Fruit fly (Drosophila melanogaster) whole organism, prepupa: ENCODE measurements around the gene CG5280.

Experiments
- Blimp-1 ChIP-seq: fragments of 200-800 bp; sonication (Bioruptor generic); optimal IDR thresholded peaks from 3 replicates; lab custom pipeline; 2017; ENCODE audit warnings: missing biosample characterization, missing genetic modification characterization, mild to moderate bottlenecking, moderate library complexity, missing genetic modification reagents
- CG10631 ChIP-seq: fragments of 200-800 bp; sonication (Bioruptor generic); optimal IDR thresholded peaks from 2 replicates; lab custom pipeline; 2016; ENCODE audit warnings: missing biosample characterization, missing genetic modification characterization
- CG10669 ChIP-seq: fragments of 200-800 bp; sonication (Bioruptor generic); optimal IDR thresholded peaks from 3 replicates; lab custom pipeline; 2018; ENCODE audit warnings: missing biosample characterization, mild to moderate bottlenecking, missing genetic modification characterization, moderate library complexity
- CG11762 ChIP-seq: fragments of 200-800 bp; sonication (Bioruptor generic); optimal IDR thresholded peaks from 3 replicates; lab custom pipeline; 2016; ENCODE audit warnings: missing biosample characterization, missing genetic modification characterization; ENCODE audit not compliant: insufficient read depth
- CG11902 ChIP-seq: fragments of 200-800 bp; sonication (Bioruptor generic); optimal IDR thresholded peaks from 3 replicates; lab custom pipeline; 2016; ENCODE audit warnings: missing biosample characterization, missing genetic modification characterization
- CG15336 ChIP-seq: fragments of 200-800 bp; sonication (Bioruptor generic); IDR thresholded peaks from 2 replicates; pipeline ENCODE4 v1.3.6; 2022; ENCODE audit warnings: missing biosample characterization, missing genetic modification characterization
- CG1621 ChIP-seq: fragments of 200-800 bp; sonication (Bioruptor generic); optimal IDR thresholded peaks from 3 replicates; lab custom pipeline; 2018; ENCODE audit warnings: missing biosample characterization, mild to moderate bottlenecking, missing genetic modification characterization
- CG3032 ChIP-seq: fragments of 200-800 bp; optimal IDR thresholded peaks from 2 replicates; lab custom pipeline; 2019; ENCODE audit warnings: missing biosample characterization, mild to moderate bottlenecking, missing genetic modification characterization, moderate library complexity
- CG31627 ChIP-seq: fragments of 200-800 bp; sonication (Bioruptor generic); optimal IDR thresholded peaks from 3 replicates; lab custom pipeline; 2016; ENCODE audit warnings: missing biosample characterization, missing genetic modification characterization
- CG32006 ChIP-seq: fragments of 200-800 bp; sonication (Bioruptor generic); optimal IDR thresholded peaks from 3 replicates; lab custom pipeline; 2017; ENCODE audit warnings: missing biosample characterization, mild to moderate bottlenecking, missing genetic modification characterization
- CG34406 ChIP-seq: fragments of 200-800 bp; sonication (Bioruptor generic); optimal IDR thresholded peaks from 3 replicates; lab custom pipeline; 2016; ENCODE audit warnings: missing biosample characterization, missing genetic modification characterization
- CG4318 ChIP-seq: fragments of 200-800 bp; sonication (Bioruptor generic); optimal IDR thresholded peaks from 3 replicates; lab custom pipeline; 2017; ENCODE audit warnings: missing biosample characterization, mild to moderate bottlenecking, missing genetic modification characterization
- CG6163 ChIP-seq: fragments of 200-800 bp; sonication (Bioruptor generic); IDR thresholded peaks from 3 replicates; pipeline ENCODE4 v1.3.6; 2022; ENCODE audit warnings: missing biosample characterization, missing genetic modification characterization
- CG6792 ChIP-seq: fragments of 200-800 bp; sonication (Bioruptor generic); optimal IDR thresholded peaks from 3 replicates; lab custom pipeline; 2016; ENCODE audit warnings: missing biosample characterization, missing genetic modification characterization
- CG6854 ChIP-seq: fragments of 200-800 bp; sonication (Bioruptor generic); optimal IDR thresholded peaks from 2 replicates; lab custom pipeline; 2017; ENCODE audit warnings: missing biosample characterization, mild to moderate bottlenecking, missing genetic modification characterization
- CG8319 ChIP-seq: fragments of 200-800 bp; sonication (Bioruptor generic); optimal IDR thresholded peaks from 3 replicates; lab custom pipeline; 2016; ENCODE audit warnings: missing biosample characterization, missing genetic modification characterization
- CG8632 ChIP-seq: fragments of 200-800 bp; sonication (Bioruptor generic); optimal IDR thresholded peaks from 3 replicates; lab custom pipeline; 2016; ENCODE audit warnings: missing biosample characterization, missing genetic modification characterization
- CG9139 ChIP-seq: fragments of 200-800 bp; sonication (Bioruptor generic); optimal IDR thresholded peaks from 3 replicates; lab custom pipeline; 2017; ENCODE audit warnings: missing biosample characterization, mild to moderate bottlenecking, missing genetic modification characterization
- Eip78C ChIP-seq: fragments of 200-800 bp; sonication (Bioruptor generic); peaks from one replicate; lab custom pipeline; 2016; ENCODE audit warnings: missing biosample characterization, missing genetic modification characterization
- Eip93F ChIP-seq: fragments of 200-800 bp; sonication (Bioruptor generic); optimal IDR thresholded peaks from 2 replicates; lab custom pipeline; 2016; ENCODE audit warnings: missing biosample characterization, mild to moderate bottlenecking, missing genetic modification characterization
- Hr38 ChIP-seq: sonication (Bioruptor generic); optimal IDR thresholded peaks from 2 replicates; lab custom pipeline; 2016; ENCODE audit warnings: missing biosample characterization, missing genetic modification characterization
- Hr39 ChIP-seq: fragments of 200-800 bp; sonication (Bioruptor generic); optimal IDR thresholded peaks from 2 replicates; lab custom pipeline; 2016; ENCODE audit warnings: missing biosample characterization, missing genetic modification characterization
- Hr4 ChIP-seq: fragments of 200-800 bp; sonication (Bioruptor generic); optimal IDR thresholded peaks from 3 replicates; lab custom pipeline; 2016; ENCODE audit warnings: missing biosample characterization, missing genetic modification characterization
- Lpt ChIP-seq: fragments of 200-800 bp; sonication (Bioruptor generic); optimal IDR thresholded peaks from 3 replicates; lab custom pipeline; 2016; ENCODE audit warnings: missing biosample characterization, missing genetic modification characterization
- OdsH ChIP-seq: fragments of 200-800 bp; sonication (Bioruptor generic); optimal IDR thresholded peaks from 3 replicates; lab custom pipeline; 2016; ENCODE audit warnings: missing biosample characterization, missing genetic modification characterization
- Smox ChIP-seq: fragments of 200-800 bp; sonication (Bioruptor generic); optimal IDR thresholded peaks from 3 replicates; lab custom pipeline; 2016; ENCODE audit warnings: missing biosample characterization, missing genetic modification characterization
- Sox102F ChIP-seq: fragments of 200-800 bp; sonication (Bioruptor generic); optimal IDR thresholded peaks from 2 replicates; lab custom pipeline; 2016; ENCODE audit warnings: missing biosample characterization, mild to moderate bottlenecking, missing genetic modification characterization
- Sox14 ChIP-seq: fragments of 200-800 bp; sonication (Bioruptor generic); optimal IDR thresholded peaks from 3 replicates; lab custom pipeline; 2016; ENCODE audit warnings: missing biosample characterization, missing genetic modification characterization
- Sox15 ChIP-seq: fragments of 200-800 bp; sonication (Bioruptor generic); optimal IDR thresholded peaks from 3 replicates; lab custom pipeline; 2016; ENCODE audit warnings: missing biosample characterization, missing genetic modification characterization
- achi ChIP-seq: fragments of 200-800 bp; sonication (Bioruptor generic); optimal IDR thresholded peaks from 3 replicates; lab custom pipeline; 2016; ENCODE audit warnings: missing biosample characterization, missing genetic modification characterization
- acj6 ChIP-seq: fragments of 200-800 bp; sonication (Bioruptor generic); optimal IDR thresholded peaks from 3 replicates; lab custom pipeline; 2016; ENCODE audit warnings: missing biosample characterization, missing genetic modification characterization
- cyc ChIP-seq: fragments of 200-800 bp; sonication (Bioruptor generic); optimal IDR thresholded peaks from 3 replicates; lab custom pipeline; 2016; ENCODE audit warnings: missing biosample characterization, missing genetic modification characterization
- dac ChIP-seq: fragments of 200-800 bp; sonication (Bioruptor generic); optimal IDR thresholded peaks from 2 replicates; lab custom pipeline; 2017; ENCODE audit warnings: missing biosample characterization, mild to moderate bottlenecking, missing genetic modification characterization
- eg ChIP-seq: fragments of 200-800 bp; sonication (Bioruptor generic); IDR thresholded peaks from 3 replicates; pipeline ENCODE4 v1.3.6; 2022; ENCODE audit warnings: missing biosample characterization, missing genetic modification characterization
- esn ChIP-seq: fragments of 200-800 bp; sonication (Bioruptor generic); optimal IDR thresholded peaks from 2 replicates; lab custom pipeline; 2016; ENCODE audit warnings: missing biosample characterization, mild to moderate bottlenecking, missing genetic modification characterization, moderate library complexity
- fd85E ChIP-seq: fragments of 200-800 bp; sonication (Bioruptor generic); optimal IDR thresholded peaks from 3 replicates; lab custom pipeline; 2016; ENCODE audit warnings: missing biosample characterization, missing genetic modification characterization
- fkh ChIP-seq: fragments of 200-800 bp; sonication (Bioruptor generic); optimal IDR thresholded peaks from 3 replicates; lab custom pipeline; 2017; ENCODE audit warnings: missing biosample characterization, mild to moderate bottlenecking, missing genetic modification characterization, moderate library complexity
- lz ChIP-seq: fragments of 200-800 bp; sonication (Bioruptor generic); optimal IDR thresholded peaks from 3 replicates; lab custom pipeline; 2016; ENCODE audit warnings: missing biosample characterization, missing genetic modification characterization
- net ChIP-seq: fragments of 200-800 bp; sonication (Bioruptor generic); optimal IDR thresholded peaks from 3 replicates; lab custom pipeline; 2016; ENCODE audit warnings: missing biosample characterization, missing genetic modification characterization
- salr ChIP-seq, 2 experiments: fragments of 200-800 bp; sonication (Bioruptor generic); optimal IDR thresholded peaks; 3 replicates each; lab custom pipeline; 2016 to 2018; ENCODE audit warnings: missing biosample characterization in 2 of 2, missing genetic modification characterization in 2 of 2, mild to moderate bottlenecking in 1 of 2
- spab ChIP-seq: fragments of 200-800 bp; sonication (Bioruptor generic); optimal IDR thresholded peaks from 2 replicates; lab custom pipeline; 2017; ENCODE audit warnings: missing biosample characterization, mild to moderate bottlenecking, missing genetic modification characterization, missing genetic modification reagents
- svp ChIP-seq: fragments of 200-800 bp; sonication (Bioruptor generic); peaks from one replicate; lab custom pipeline; 2016; ENCODE audit warnings: missing biosample characterization, missing genetic modification characterization

The CG5280 gene

dm6 chr3L:8954648-8955033 is 35.4 kb downstream of the CG5280 start, which contains the start of gene GNBP3 (continued):
- TF ChIP-seq CG15336 (GFP tag; lab: Robert Waterston, UW) (peak; percentile 90), CG34406 (GFP tag; lab: Kevin White, UChicago) (peak; percentile 93), CG8632 (peak; percentile 89), Blimp-1 (GFP tag; lab: Kevin White, UChicago) (peak; percentile 86), OdsH (peak; percentile 91), Hr38 (no peak), Eip78C (peak; percentile 98), Sox15 (GFP tag; lab: Kevin White, UChicago) (peak; percentile 79), lz (GFP tag; lab: Kevin White, UChicago) (peak; percentile 95), Hr4 (GFP tag; lab: Kevin White, UChicago) (peak; percentile 78), CG10669 (GFP tag; lab: Kevin White, UChicago) (peak; percentile 89), Hr39 (GFP tag; lab: Kevin White, UChicago) (peak; percentile 87), CG32006 (GFP tag; lab: Kevin White, UChicago) (peak; percentile 92), CG3032 (tag; lab: Kevin White, UChicago) (peak; percentile 91), CG8319 (GFP tag; lab: Kevin White, UChicago) (peak; percentile 71), cyc (GFP tag; lab: Kevin White, UChicago) (peak; percentile 93), CG11762 (GFP tag; lab: Kevin White, UChicago) (peak; percentile 87), CG31627 (GFP tag; lab: Kevin White, UChicago) (peak; percentile 89), CG6854 (GFP tag; lab: Kevin White, UChicago) (peak; percentile 95), CG11902 (GFP tag; lab: Kevin White, UChicago) (peak; percentile 81)
- TF ChIP-seq, all 60 proteins: peak for 54

dm6 chr3L:8953962-8954647 is 35.9 kb downstream of the CG5280 start, which contains the start of the genes CG43783 and orb2:
Gene CG43783, minus strand, starts transcription at chr3L:8954272.
Gene orb2, minus strand, starts transcription at chr3L:8954463.
- TF ChIP-seq CG11762 (GFP tag; lab: Kevin White, UChicago) (peak; percentile 1), CG9139 (GFP tag; lab: Kevin White, UChicago) (no peak), Eip78C (peak; percentile 69), Hr4 (GFP tag; lab: Kevin White, UChicago) (no peak)

DNA sequence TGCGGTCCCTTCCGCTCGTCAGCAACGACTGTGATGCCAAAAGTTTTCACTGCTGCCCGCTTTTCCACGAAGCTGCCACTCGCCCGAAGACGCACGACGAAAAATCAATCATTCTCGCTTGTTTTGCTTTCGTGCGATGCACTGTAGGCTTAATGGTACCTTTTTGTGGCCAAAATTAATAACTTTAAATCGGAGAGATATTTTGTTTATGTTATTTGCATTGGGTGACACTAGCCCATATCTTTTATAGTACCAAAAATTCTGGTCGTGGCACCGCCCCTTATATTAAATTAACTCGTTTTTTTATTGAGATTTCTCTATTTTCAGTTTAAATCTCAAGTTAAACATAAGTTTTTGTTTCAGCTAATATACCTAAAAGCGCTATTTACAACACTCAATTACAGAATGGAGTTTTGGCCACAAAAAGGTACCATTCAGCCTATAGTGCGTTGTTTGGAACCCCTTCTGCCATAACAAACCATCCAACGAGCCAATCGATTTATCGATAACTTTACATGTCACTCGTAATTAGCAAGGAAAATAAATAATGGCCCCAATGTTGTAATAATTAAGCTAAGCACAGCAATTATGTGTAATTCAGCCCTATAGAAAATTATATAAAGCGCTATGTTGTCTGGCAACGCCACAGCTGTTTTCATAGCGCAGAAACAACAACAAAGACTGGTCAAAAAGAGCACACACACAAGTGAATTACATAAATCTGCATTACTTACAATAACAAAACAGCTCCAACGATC is 36.6 kb downstream of the CG5280 start:
- TF ChIP-seq esn (GFP tag; lab: Kevin White, UChicago) (peak; percentile 74), CG6163 (no peak; the same call in 2 of the 3 replicates), Sox15 (GFP tag; lab: Kevin White, UChicago) (no peak), CG8319 (GFP tag; lab: Kevin White, UChicago) (no peak), CG10669 (GFP tag; lab: Kevin White, UChicago) (peak; percentile 67), CG1621 (tag; lab: Kevin White, UChicago) (peak; percentile 44), acj6 (GFP tag; lab: Kevin White, UChicago) (peak; percentile 42), CG4318 (GFP tag; lab: Kevin White, UChicago) (peak; percentile 60), CG11762 (GFP tag; lab: Kevin White, UChicago) (peak; percentile 38), salr (GFP tag; optimal IDR thresholded peaks at IDR 0.05; lab: Kevin White, UChicago) (peak in 1 of 2 experiments; percentile 60), svp (GFP tag; lab: Kevin White, UChicago) (no peak), Eip78C (peak; percentile 91), net (GFP tag; lab: Kevin White, UChicago) (peak; percentile 67), cyc (GFP tag; lab: Kevin White, UChicago) (peak; percentile 30), CG6792 (GFP tag; lab: Kevin White, UChicago) (peak; percentile 55), fkh (GFP tag; lab: Kevin White, UChicago) (peak; percentile 7), Smox (peak; percentile 7), CG10631 (peak; percentile 78), CG8632 (peak; percentile 47), Lpt (peak; percentile 40), Sox102F (GFP tag; lab: Kevin White, UChicago) (peak; percentile 68), dac (peak; percentile 68), spab (peak; percentile 54), CG31627 (GFP tag; lab: Kevin White, UChicago) (peak; percentile 44), Hr38 (no peak), achi (peak; percentile 46), Sox14 (GFP tag; lab: Kevin White, UChicago) (peak; percentile 66), lz (GFP tag; lab: Kevin White, UChicago) (peak; percentile 65), eg (GFP tag; lab: Robert Waterston, UW) (peak; percentile 40; the same call in 2 of the 3 replicates), Hr4 (GFP tag; lab: Kevin White, UChicago) (peak; percentile 78), fd85E (GFP tag; lab: Kevin White, UChicago) (no peak), Eip93F (GFP tag; lab: Kevin White, UChicago) (peak; percentile 35), CG3032 (tag; lab: Kevin White, UChicago) (peak; percentile 71), CG34406 (GFP tag; lab: Kevin White, UChicago) (peak; percentile 3)
